Fruit fly (Drosophila melanogaster) Kc167 (cell line): ENCODE data around the gene CG1647.

Experiments
- h ChIP-seq: fragments of >200 bp; optimal IDR thresholded peaks from 3 replicates; lab custom pipeline; 2018; ENCODE audit warnings: missing external identifiers
- psq ChIP-seq: fragments of >200 bp; optimal IDR thresholded peaks from 2 replicates; lab custom pipeline; 2017; ENCODE audit warnings: missing external identifiers

DNA sequence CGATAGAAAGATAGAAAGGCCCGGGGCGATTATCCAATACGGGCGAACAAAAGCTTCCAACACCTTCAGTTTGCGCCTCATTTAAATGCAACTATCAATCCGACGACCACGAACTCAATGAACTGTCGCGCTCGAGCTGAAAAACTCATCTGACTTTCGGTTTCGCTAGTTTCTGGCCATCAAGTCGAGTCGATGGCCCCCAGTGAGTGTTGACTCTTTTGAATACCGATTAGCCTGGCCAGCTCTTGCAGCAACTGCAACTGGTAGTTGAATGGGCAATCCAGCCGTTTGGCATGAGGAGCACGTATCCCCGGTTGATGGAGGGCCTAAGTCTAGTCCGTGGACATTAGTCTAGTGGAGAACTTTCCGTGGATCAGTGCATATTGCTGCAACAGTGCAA lies 7.2 kb downstream of the CG1647 start:
- no peak for TF ChIP-seq h (lab: Kevin White, UChicago)
- TF ChIP-seq psq (lab: Kevin White, UChicago) = no peak
